Worm (Caenorhabditis elegans): ENCODE data around the gene M01H9.2.

Gene M01H9.2

ce11 chrIV:4480027-4480426 lies 17.0 kb upstream of the M01H9.2 start, which contains the start of gene M01H9.10 (continued):
- TF ChIP-seq chd-7 (tag; optimal IDR thresholded peaks at IDR 0.05) = no peak

- TF ChIP-seq F22D6.2 (tag; optimal IDR thresholded peaks at IDR 0.05) (peak; percentile 7), nhr-80 (tag; optimal IDR thresholded peaks at IDR 0.05) (peak; percentile 6), sptf-2 (GFP tag; optimal IDR thresholded peaks at IDR 0.05) (no peak)
These were observed 15.6 kb upstream of the M01H9.2 start for ce11 chrIV:4478612-4479011.

- TF ChIP-seq C06A6.2 (GFP tag; conservative IDR thresholded peaks at IDR 0.05) (0 out of 2 replicates have a peak, but pooled peaks have one; percentile 49), ZK185.1 (tag; optimal IDR thresholded peaks at IDR 0.05; ENCODE audit: poor library complexity, severe bottlenecking) (no peak), ceh-58 (GFP tag; IDR thresholded peaks at IDR 0.05) (no peak), let-526 (GFP tag; IDR thresholded peaks at IDR 0.05) (no peak), madf-3 (GFP tag; IDR thresholded peaks at IDR 0.05) (no peak), lin-54 (GFP tag; optimal IDR thresholded peaks at IDR 0.05) (no peak), cebp-2 (GFP tag; IDR thresholded peaks at IDR 0.05) (no peak), ztf-22 (GFP tag; optimal IDR thresholded peaks at IDR 0.05) (no peak), ceh-27 (GFP tag; optimal IDR thresholded peaks at IDR 0.05) (peak; percentile 52), F52B5.7 (tag; optimal IDR thresholded peaks at IDR 0.05) (no peak), T07F8.4 (tag; optimal IDR thresholded peaks at IDR 0.05) (no peak), K11D2.4 (GFP tag; IDR thresholded peaks at IDR 0.05) (peak; percentile 59), madf-10 (tag; optimal IDR thresholded peaks at IDR 0.05) (peak; percentile 22), D2030.7 (GFP tag; IDR thresholded peaks at IDR 0.05) (no peak), ceh-91 (GFP tag; IDR thresholded peaks at IDR 0.05) (no peak), akir-1 (GFP tag; optimal IDR thresholded peaks at IDR 0.05) (no peak), hlh-26 (GFP tag; conservative IDR thresholded peaks at IDR 0.05) (no peak), hrde-1 (tag; optimal IDR thresholded peaks at IDR 0.05; ENCODE audit: borderline replicate concordance) (no peak), rcor-1 (GFP tag; IDR thresholded peaks at IDR 0.05) (no peak), chd-7 (tag; optimal IDR thresholded peaks at IDR 0.05) (peak; percentile 18), hmg-20 (GFP tag; IDR thresholded peaks at IDR 0.05) (no peak), B0035.1 (tag; optimal IDR thresholded peaks at IDR 0.05) (no peak), T26A5.8 (tag; optimal IDR thresholded peaks at IDR 0.05) (no peak), aptf-2 (GFP tag; conservative IDR thresholded peaks at IDR 0.05) (no peak), hmg-1.2 (GFP tag; IDR thresholded peaks at IDR 0.05) (peak; percentile 32; the same call in 1 of the 2 replicates), sptf-2 (GFP tag; optimal IDR thresholded peaks at IDR 0.05) (no peak), gei-17 (GFP tag; optimal IDR thresholded peaks at IDR 0.05) (no peak), F39B2.1 (GFP tag; IDR thresholded peaks at IDR 0.05) (no peak), F22D6.2 (tag; optimal IDR thresholded peaks at IDR 0.05) (no peak), attf-6 (GFP tag; IDR thresholded peaks at IDR 0.05) (no peak), egl-44 (GFP tag; IDR thresholded peaks at IDR 0.05) (no peak), lag-1 (GFP tag; IDR thresholded peaks at IDR 0.05) (no peak), pha-4 (tag; optimal IDR thresholded peaks at IDR 0.05) (no peak), nfya-1 (tag; optimal IDR thresholded peaks at IDR 0.05; ENCODE audit: borderline replicate concordance, insufficient read depth) (no peak), ceh-79 (tag; optimal IDR thresholded peaks at IDR 0.05) (no peak), F23B12.7 (tag; optimal IDR thresholded peaks at IDR 0.05; ENCODE audit: insufficient read depth) (peak; percentile 33), nhr-27 (tag; optimal IDR thresholded peaks at IDR 0.05) (no peak), dpl-1 (GFP tag; optimal IDR thresholded peaks at IDR 0.05) (no peak), lin-40 (tag; optimal IDR thresholded peaks at IDR 0.05) (peak; percentile 46), athp-1 (tag; optimal IDR thresholded peaks at IDR 0.05) (no peak), ztf-18 (tag; optimal IDR thresholded peaks at IDR 0.05) (no peak), mcd-1 (GFP tag; IDR thresholded peaks at IDR 0.05) (peak; percentile 17; the same call in 1 of the 2 replicates), ama-1 (optimal IDR thresholded peaks at IDR 0.05) (peak; percentile 70), ama-1 (GFP tag; optimal IDR thresholded peaks at IDR 0.05) (peak in 1 of 2 experiments; percentile 6)
These were observed 14.0 kb upstream of the M01H9.2 start, which contains the start of gene M01H9.3 for ce11 chrIV:4477009-4477471. M01H9.3 (minus strand) TSS chrIV:4477059.
